Worm (Caenorhabditis elegans): ENCODE measurements around the gene C17G10.6.

DNA sequence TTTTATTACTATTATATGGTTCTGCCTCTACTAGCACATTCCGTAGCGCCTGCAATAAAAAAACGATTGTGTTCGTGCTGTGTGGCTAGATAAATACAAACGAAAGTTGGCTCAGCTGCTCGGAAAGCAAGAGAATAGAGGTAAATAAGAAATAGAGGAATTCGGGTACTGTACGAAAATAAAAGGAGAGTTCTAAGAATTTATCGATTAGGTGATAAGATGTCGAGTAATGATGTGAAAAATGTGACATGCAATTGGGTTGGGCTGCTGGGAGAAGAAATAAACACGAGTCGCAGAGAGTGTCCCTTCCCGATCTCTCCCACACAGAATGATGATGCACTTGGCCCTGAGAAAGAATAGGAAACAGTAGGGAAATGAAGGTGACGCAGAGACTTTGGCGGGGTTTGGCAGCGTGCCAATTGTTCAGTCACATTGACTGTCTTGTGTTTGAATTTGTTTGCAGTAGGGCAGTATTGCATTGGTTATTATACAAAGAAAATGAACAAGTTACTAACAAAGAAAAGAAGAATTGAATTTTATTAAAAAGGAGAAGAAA, 9.6 kb downstream of the C17G10.6 start, which contains the start of gene cdc-14:
- TF ChIP-seq jun-1 (tag; optimal IDR thresholded peaks at IDR 0.05): peak; percentile 66
- no peak for TF ChIP-seq egl-27 (tag; optimal IDR thresholded peaks at IDR 0.05)
- TF ChIP-seq fos-1 (tag; optimal IDR thresholded peaks at IDR 0.05): no peak
- peak; percentile 43 for TF ChIP-seq ceh-28 (tag; optimal IDR thresholded peaks at IDR 0.05)
- TF ChIP-seq fkh-10 (GFP tag; optimal IDR thresholded peaks at IDR 0.05): no peak
- TF ChIP-seq nhr-77 (tag; optimal IDR thresholded peaks at IDR 0.05): no peak
- peak; percentile 78 for TF ChIP-seq pha-4 (tag; optimal IDR thresholded peaks at IDR 0.05)
